Fruit fly (Drosophila melanogaster) whole organism: Measurements from ENCODE around the gene lawc.

ENCODE experiments used
- CG8478 ChIP-seq: fragments of >200 bp; optimal IDR thresholded peaks from 2 replicates; lab custom pipeline; 2018; ENCODE audit warnings: inconsistent platforms
- Dll ChIP-seq: fragments of >200 bp; optimal IDR thresholded peaks from 2 replicates; lab custom pipeline; 2017
- EcR ChIP-seq, 2 experiments: fragments of >200 bp; optimal IDR thresholded peaks; 2 replicates each; lab custom pipeline; 2017; ENCODE audit warnings: missing biosample characterization in 2 of 2, missing genetic modification characterization in 2 of 2, missing genetic modification reagents in 2 of 2
- pan ChIP-seq: fragments of >200 bp; optimal IDR thresholded peaks from 2 replicates; lab custom pipeline; 2017
- psq ChIP-seq: fragments of >200 bp; optimal IDR thresholded peaks from 2 replicates; lab custom pipeline; 2017
- usp ChIP-seq: fragments of >200 bp; optimal IDR thresholded peaks from 2 replicates; lab custom pipeline; 2017; ENCODE audit warnings: missing biosample characterization, missing genetic modification characterization, mixed read lengths

Gene lawc

dm6 chrX:8411532-8411960 lies at the start of gene lawc:
Gene lawc (minus strand): TSS chrX:8411658.
- no peak for TF ChIP-seq psq (lab: Kevin White, UChicago)
- no peak for TF ChIP-seq pan (lab: Kevin White, UChicago)
- TF ChIP-seq Dll (lab: Kevin White, UChicago) = no peak
- no peak for TF ChIP-seq usp
- no peak for TF ChIP-seq CG8478 (lab: Kevin White, UChicago)
- TF ChIP-seq EcR (GFP tag; optimal IDR thresholded peaks at IDR 0.05; lab: Kevin White, UChicago) = no peak

dm6 chrX:8461147-8461546 lies 49.7 kb upstream of the lawc start, which contains the start of gene Es2:
Gene Es2 (plus strand): TSS chrX:8461479.
- TF ChIP-seq pan (lab: Kevin White, UChicago) (no peak), Dll (lab: Kevin White, UChicago) (no peak), psq (lab: Kevin White, UChicago) (no peak), CG8478 (lab: Kevin White, UChicago) (no peak), usp (no peak), EcR (GFP tag; optimal IDR thresholded peaks at IDR 0.05; lab: Kevin White, UChicago) (no peak)

dm6 chrX:8460686-8461085 lies 49.2 kb upstream of the lawc start, which contains the start of gene CG15347:
Gene CG15347 (minus strand): TSS chrX:8460898.
- TF ChIP-seq CG8478 (lab: Kevin White, UChicago) (no peak), pan (lab: Kevin White, UChicago) (no peak), psq (lab: Kevin White, UChicago) (no peak), Dll (lab: Kevin White, UChicago) (no peak), EcR (GFP tag; optimal IDR thresholded peaks at IDR 0.05; lab: Kevin White, UChicago) (no peak), usp (no peak)

dm6 chrX:8460232-8460631 lies 48.8 kb upstream of the lawc start:
- TF ChIP-seq Dll (lab: Kevin White, UChicago) (no peak), usp (no peak), EcR (GFP tag; optimal IDR thresholded peaks at IDR 0.05; lab: Kevin White, UChicago) (no peak), psq (lab: Kevin White, UChicago) (no peak), CG8478 (lab: Kevin White, UChicago) (no peak), pan (lab: Kevin White, UChicago) (no peak)

dm6 chrX:8459452-8460040 lies 48.1 kb upstream of the lawc start:
- TF ChIP-seq pan (lab: Kevin White, UChicago) = no peak
- no peak for TF ChIP-seq CG8478 (lab: Kevin White, UChicago)
- no peak for TF ChIP-seq usp
- TF ChIP-seq psq (lab: Kevin White, UChicago) = no peak
- no peak for TF ChIP-seq Dll (lab: Kevin White, UChicago)
- TF ChIP-seq EcR (GFP tag; optimal IDR thresholded peaks at IDR 0.05; lab: Kevin White, UChicago) = no peak

dm6 chrX:8457532-8457931 lies 46.1 kb upstream of the lawc start, which contains the start of gene CG32713:
Gene CG32713 (minus strand): TSS chrX:8457632.
- no peak for TF ChIP-seq Dll (lab: Kevin White, UChicago)
- TF ChIP-seq usp = no peak
- TF ChIP-seq EcR (GFP tag; optimal IDR thresholded peaks at IDR 0.05; lab: Kevin White, UChicago) = no peak
- TF ChIP-seq psq (lab: Kevin White, UChicago) = no peak
- TF ChIP-seq CG8478 (lab: Kevin White, UChicago) = no peak

- no peak for TF ChIP-seq EcR (GFP tag; optimal IDR thresholded peaks at IDR 0.05; lab: Kevin White, UChicago)
- TF ChIP-seq pan (lab: Kevin White, UChicago) = no peak
- TF ChIP-seq Dll (lab: Kevin White, UChicago) = no peak
- no peak for TF ChIP-seq psq (lab: Kevin White, UChicago)
- TF ChIP-seq usp = no peak
- TF ChIP-seq CG8478 (lab: Kevin White, UChicago) = no peak
Observed at dm6 chrX:8455019-8455555, 43.6 kb upstream of the lawc start, which contains the start of gene org-1. Gene org-1 (minus strand): TSS chrX:8455069.

dm6 chrX:8452163-8452562 lies 40.7 kb upstream of the lawc start:
- TF ChIP-seq pan (lab: Kevin White, UChicago) = no peak
- no peak for TF ChIP-seq Dll (lab: Kevin White, UChicago)
- no peak for TF ChIP-seq psq (lab: Kevin White, UChicago)
- TF ChIP-seq usp = no peak
- no peak for TF ChIP-seq EcR (GFP tag; optimal IDR thresholded peaks at IDR 0.05; lab: Kevin White, UChicago)
- TF ChIP-seq CG8478 (lab: Kevin White, UChicago) = no peak

dm6 chrX:8450214-8450904 lies 38.9 kb upstream of the lawc start:
- TF ChIP-seq EcR (GFP tag; optimal IDR thresholded peaks at IDR 0.05; lab: Kevin White, UChicago) = no peak
- no peak for TF ChIP-seq usp
- TF ChIP-seq pan (lab: Kevin White, UChicago) = no peak
- TF ChIP-seq psq (lab: Kevin White, UChicago) = no peak
- no peak for TF ChIP-seq CG8478 (lab: Kevin White, UChicago)
- no peak for TF ChIP-seq Dll (lab: Kevin White, UChicago)

dm6 chrX:8448171-8448570 lies 36.7 kb upstream of the lawc start:
- TF ChIP-seq CG8478 (lab: Kevin White, UChicago) (no peak), Dll (lab: Kevin White, UChicago) (no peak), pan (lab: Kevin White, UChicago) (no peak), usp (no peak), EcR (GFP tag; optimal IDR thresholded peaks at IDR 0.05; lab: Kevin White, UChicago) (no peak)

- TF ChIP-seq usp (no peak), psq (lab: Kevin White, UChicago) (no peak), Dll (lab: Kevin White, UChicago) (no peak), EcR (GFP tag; optimal IDR thresholded peaks at IDR 0.05; lab: Kevin White, UChicago) (no peak), pan (lab: Kevin White, UChicago) (no peak), CG8478 (lab: Kevin White, UChicago) (no peak)
Observed at dm6 chrX:8447166-8447565, 35.7 kb upstream of the lawc start.
